Fruit fly (Drosophila melanogaster): ENCODE results near the gene koko.

- TF ChIP-seq pan (optimal IDR thresholded peaks at IDR 0.05) (no peak), pan (GFP tag; optimal IDR thresholded peaks at IDR 0.05 in 1 of 2, IDR thresholded peaks at IDR 0.05 in 1 of 2) (no peak), CG1832 (GFP tag; optimal IDR thresholded peaks at IDR 0.05) (no peak), odd (GFP tag; optimal IDR thresholded peaks at IDR 0.05) (no peak), usp (GFP tag; optimal IDR thresholded peaks at IDR 0.05) (no peak), CG6689 (GFP tag; IDR thresholded peaks at IDR 0.05) (no peak), CG14014 (GFP tag; IDR thresholded peaks at IDR 0.05) (no peak), Doc3 (GFP tag; IDR thresholded peaks at IDR 0.05; ENCODE audit: partially characterized antibody) (no peak), dan (GFP tag; IDR thresholded peaks at IDR 0.05) (no peak), CG7372 (GFP tag; IDR thresholded peaks at IDR 0.05) (no peak), CG2712 (tag; optimal IDR thresholded peaks at IDR 0.05) (no peak), B-H2 (GFP tag; optimal IDR thresholded peaks at IDR 0.05) (no peak), CG12071 (GFP tag; optimal IDR thresholded peaks at IDR 0.05) (no peak), CG6765 (GFP tag; optimal IDR thresholded peaks at IDR 0.05) (no peak)
Measured at dm6 chr3R:18360630-18361260, 42.1 kb upstream of the koko start, which contains the start of gene CG15803.
